Fruit fly (Drosophila melanogaster) whole organism, wandering third instar larva: ENCODE measurements around the gene GatA.

Experiments used
- Abd-B ChIP-seq: fragments of >200 bp; optimal IDR thresholded peaks from 2 replicates; lab custom pipeline; 2017; ENCODE audit warnings: missing biosample characterization, missing genetic modification characterization
- CG32264 ChIP-seq: fragments of 200-800 bp; sonication (Bioruptor generic); optimal IDR thresholded peaks from 2 replicates; lab custom pipeline; 2016; ENCODE audit warnings: missing biosample characterization, missing genetic modification characterization
- CG9705 ChIP-seq: fragments of 200-800 bp; sonication (Bioruptor generic); optimal IDR thresholded peaks from 2 replicates; lab custom pipeline; 2018; ENCODE audit warnings: missing biosample characterization, mild to moderate bottlenecking, missing genetic modification characterization
- CrebA ChIP-seq: fragments of 200-800 bp; sonication (Bioruptor generic); optimal IDR thresholded peaks from 2 replicates; lab custom pipeline; 2016; ENCODE audit warnings: missing biosample characterization, mild to moderate bottlenecking, missing genetic modification characterization, borderline replicate concordance
- Dfd ChIP-seq: fragments of >200 bp; optimal IDR thresholded peaks from 2 replicates; lab custom pipeline; 2017; ENCODE audit warnings: missing biosample characterization, missing genetic modification characterization
- Dif ChIP-seq: fragments of 200-275, 200-300 bp; sonication (Bioruptor generic); optimal IDR thresholded peaks from 2 replicates; lab custom pipeline; 2018; ENCODE audit warnings: missing biosample characterization, missing genetic modification characterization; ENCODE audit not compliant: partially characterized antibody
- GATAd ChIP-seq: sonication (Bioruptor generic); optimal IDR thresholded peaks from 2 replicates; lab custom pipeline; 2016; ENCODE audit warnings: missing biosample characterization, missing genetic modification characterization
- HLH106 ChIP-seq: fragments of 200-800 bp; optimal IDR thresholded peaks from 3 replicates; lab custom pipeline; 2019; ENCODE audit warnings: missing biosample characterization, mild to moderate bottlenecking, missing genetic modification characterization, moderate library complexity
- Hnf4 ChIP-seq: fragments of 200-800 bp; sonication (Bioruptor generic); optimal IDR thresholded peaks from 2 replicates; lab custom pipeline; 2016; ENCODE audit warnings: missing biosample characterization, mild to moderate bottlenecking, missing genetic modification characterization
- Hr83 ChIP-seq: fragments of 200-300 bp; sonication (Bioruptor generic); optimal IDR thresholded peaks from 2 replicates; lab custom pipeline; 2016; ENCODE audit warnings: missing biosample characterization, mild to moderate bottlenecking, missing genetic modification characterization, moderate library complexity; ENCODE audit not compliant: poor library complexity, severe bottlenecking
- Jra ChIP-seq: sonication (Bioruptor generic); optimal IDR thresholded peaks from 2 replicates; lab custom pipeline; 2016; ENCODE audit warnings: missing biosample characterization, missing genetic modification characterization
- Mio ChIP-seq: sonication (Bioruptor generic); optimal IDR thresholded peaks from 2 replicates; lab custom pipeline; 2016; ENCODE audit warnings: missing biosample characterization, missing genetic modification characterization
- Myc ChIP-seq: fragments of >200 bp; optimal IDR thresholded peaks from 2 replicates; lab custom pipeline; 2017
- N ChIP-seq: fragments of >200 bp; optimal IDR thresholded peaks from 2 replicates; lab custom pipeline; 2018; ENCODE audit warnings: missing biosample characterization, missing external identifiers, missing genetic modification characterization
- OdsH ChIP-seq: fragments of 200-800 bp; sonication (Bioruptor generic); optimal IDR thresholded peaks from 2 replicates; lab custom pipeline; 2016; ENCODE audit warnings: missing biosample characterization, mild to moderate bottlenecking, missing genetic modification characterization
- Rel ChIP-seq, 2 experiments: fragments of 200-800 bp; sonication (Bioruptor generic) in 1 of 2; optimal IDR thresholded peaks; 2 replicates in 1 of 2; 3 replicates in 1 of 2; lab custom pipeline; 2016 to 2019; ENCODE audit warnings: mild to moderate bottlenecking in 2 of 2, missing biosample characterization in 2 of 2, missing genetic modification characterization in 2 of 2, moderate library complexity in 1 of 2
- Vsx2 ChIP-seq: fragments of 200-300, 225-300 bp; sonication (Bioruptor generic); optimal IDR thresholded peaks from 2 replicates; lab custom pipeline; 2018; ENCODE audit warnings: missing biosample characterization, missing genetic modification characterization; ENCODE audit not compliant: partially characterized antibody
- br ChIP-seq: fragments of 200-800 bp; sonication (Bioruptor generic); optimal IDR thresholded peaks from 2 replicates; lab custom pipeline; 2016; ENCODE audit warnings: missing biosample characterization, missing genetic modification characterization
- brk ChIP-seq: fragments of 200-800 bp; sonication (Bioruptor generic); optimal IDR thresholded peaks from 2 replicates; lab custom pipeline; 2016; ENCODE audit warnings: missing biosample characterization, mild to moderate bottlenecking, missing genetic modification characterization
- dmrt93B ChIP-seq: fragments of 200-800 bp; sonication (Bioruptor generic); optimal IDR thresholded peaks from 2 replicates; lab custom pipeline; 2018; ENCODE audit warnings: missing biosample characterization, mild to moderate bottlenecking, missing genetic modification characterization
- dsf ChIP-seq: sonication (Bioruptor generic); optimal IDR thresholded peaks from 2 replicates; lab custom pipeline; 2016; ENCODE audit warnings: missing biosample characterization, missing genetic modification characterization, borderline replicate concordance
- ey ChIP-seq: fragments of 200-800 bp; sonication (Bioruptor generic); optimal IDR thresholded peaks from 2 replicates; lab custom pipeline; 2016; ENCODE audit warnings: missing biosample characterization, missing genetic modification characterization
- fru ChIP-seq: fragments of 200-800 bp; sonication (Bioruptor generic); optimal IDR thresholded peaks from 3 replicates; lab custom pipeline; 2016; ENCODE audit warnings: missing biosample characterization, mild to moderate bottlenecking, missing genetic modification characterization
- h ChIP-seq: fragments of 200-800 bp; sonication (Bioruptor generic); optimal IDR thresholded peaks from 3 replicates; lab custom pipeline; 2016; ENCODE audit warnings: missing biosample characterization, mild to moderate bottlenecking, missing genetic modification characterization
- jim ChIP-seq: fragments of 175-275, 200-325 bp; sonication (Bioruptor generic); optimal IDR thresholded peaks from 2 replicates; lab custom pipeline; 2016; ENCODE audit warnings: missing biosample characterization, mild to moderate bottlenecking, missing genetic modification characterization
- lola ChIP-seq: fragments of >200 bp; optimal IDR thresholded peaks from 2 replicates; lab custom pipeline; 2017; ENCODE audit warnings: missing biosample characterization, missing genetic modification characterization
- psq ChIP-seq: fragments of 200-800 bp; sonication (Bioruptor generic); optimal IDR thresholded peaks from 3 replicates; lab custom pipeline; 2017; ENCODE audit warnings: missing biosample characterization, mild to moderate bottlenecking, missing genetic modification characterization, moderate library complexity
- rgr ChIP-seq: fragments of 200-800 bp; sonication (Bioruptor generic); optimal IDR thresholded peaks from 3 replicates; lab custom pipeline; 2016; ENCODE audit warnings: missing biosample characterization, mild to moderate bottlenecking, missing genetic modification characterization
- sage ChIP-seq: fragments of 200-800 bp; sonication (Bioruptor generic); optimal IDR thresholded peaks from 2 replicates; lab custom pipeline; 2016; ENCODE audit warnings: missing biosample characterization, mild to moderate bottlenecking, missing genetic modification characterization
- sv ChIP-seq: fragments of 200-800 bp; sonication (Bioruptor generic); optimal IDR thresholded peaks from 3 replicates; lab custom pipeline; 2016; ENCODE audit warnings: missing biosample characterization, missing genetic modification characterization
- usp ChIP-seq: fragments of >200 bp; optimal IDR thresholded peaks from 2 replicates; lab custom pipeline; 2017; ENCODE audit warnings: missing biosample characterization, missing genetic modification characterization

Gene GatA

DNA sequence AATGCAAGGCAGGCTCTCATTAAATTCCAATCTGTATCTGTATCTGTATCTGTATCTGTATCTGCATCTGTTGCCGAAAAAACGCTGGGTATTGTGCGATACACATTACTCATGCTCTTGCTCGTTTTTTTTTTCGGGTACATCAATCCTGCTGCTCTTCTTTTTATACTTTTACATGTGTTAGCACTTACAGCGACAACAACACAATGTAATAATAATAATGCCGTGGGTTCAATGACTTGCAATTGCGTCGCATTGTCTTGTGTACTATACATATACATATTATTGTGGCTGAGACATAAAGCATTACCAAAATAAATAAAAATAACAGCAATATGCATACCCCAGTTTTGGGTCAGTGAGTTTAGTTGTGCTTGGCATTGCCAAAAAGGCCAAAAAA, 26.2 kb upstream of the GatA start:
- TF ChIP-seq Myc: no peak
- TF ChIP-seq Hr83 (GFP tag; lab: Kevin White, UChicago): no peak
- no peak for TF ChIP-seq h (GFP tag; lab: Kevin White, UChicago)
- TF ChIP-seq Mio: no peak
- no peak for TF ChIP-seq rgr
- no peak for TF ChIP-seq jim
- no peak for TF ChIP-seq Jra (GFP tag; lab: Kevin White, UChicago)
- TF ChIP-seq Dfd (GFP tag; lab: Kevin White, UChicago): no peak
- no peak for TF ChIP-seq fru
- TF ChIP-seq Rel (GFP tag; optimal IDR thresholded peaks at IDR 0.05; lab: Kevin White, UChicago): no peak
- TF ChIP-seq Rel (tag; optimal IDR thresholded peaks at IDR 0.05; lab: Kevin White, UChicago): no peak
- TF ChIP-seq N (GFP tag; lab: Kevin White, UChicago): no peak
- TF ChIP-seq CG9705 (GFP tag; lab: Kevin White, UChicago): no peak
- no peak for TF ChIP-seq brk
- no peak for TF ChIP-seq Dif (GFP tag; lab: Kevin White, UChicago)
- no peak for TF ChIP-seq Hnf4 (GFP tag; lab: Kevin White, UChicago)
- no peak for TF ChIP-seq dmrt93B (GFP tag; lab: Kevin White, UChicago)
- no peak for TF ChIP-seq CG32264 (GFP tag; lab: Kevin White, UChicago)
- TF ChIP-seq, all 38 proteins: peak for 0

DNA sequence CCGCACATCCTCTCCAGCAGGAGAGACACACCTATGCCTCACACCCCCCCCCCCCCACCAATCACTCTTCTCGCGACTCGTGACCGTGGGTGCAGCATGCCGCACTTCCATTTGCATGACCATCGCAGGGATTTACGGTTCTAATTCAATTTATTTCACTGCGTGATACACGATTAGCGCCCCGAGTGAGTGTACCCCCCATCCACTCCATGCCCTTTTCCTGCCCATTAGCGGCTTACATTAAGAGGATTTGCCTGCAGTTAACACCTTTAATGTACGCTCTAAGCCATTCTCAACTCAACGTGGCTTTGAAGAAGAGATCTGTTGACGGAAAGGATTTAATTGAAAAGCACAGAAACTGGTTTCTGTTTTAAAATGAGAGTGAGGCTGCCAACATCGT, 23.8 kb upstream of the GatA start:
- TF ChIP-seq dsf (GFP tag; lab: Kevin White, UChicago) (no peak), Mio (no peak), usp (GFP tag; lab: Kevin White, UChicago) (no peak), CG9705 (GFP tag; lab: Kevin White, UChicago) (no peak), HLH106 (tag; lab: Kevin White, UChicago) (no peak), Dfd (GFP tag; lab: Kevin White, UChicago) (no peak), rgr (no peak), sage (GFP tag; lab: Kevin White, UChicago) (no peak), Vsx2 (GFP tag; lab: Kevin White, UChicago) (no peak), N (GFP tag; lab: Kevin White, UChicago) (no peak), Dif (GFP tag; lab: Kevin White, UChicago) (no peak), Hr83 (GFP tag; lab: Kevin White, UChicago) (no peak), lola (no peak), h (GFP tag; lab: Kevin White, UChicago) (no peak), psq (GFP tag; lab: Kevin White, UChicago) (no peak), fru (no peak), Hnf4 (GFP tag; lab: Kevin White, UChicago) (no peak)

DNA sequence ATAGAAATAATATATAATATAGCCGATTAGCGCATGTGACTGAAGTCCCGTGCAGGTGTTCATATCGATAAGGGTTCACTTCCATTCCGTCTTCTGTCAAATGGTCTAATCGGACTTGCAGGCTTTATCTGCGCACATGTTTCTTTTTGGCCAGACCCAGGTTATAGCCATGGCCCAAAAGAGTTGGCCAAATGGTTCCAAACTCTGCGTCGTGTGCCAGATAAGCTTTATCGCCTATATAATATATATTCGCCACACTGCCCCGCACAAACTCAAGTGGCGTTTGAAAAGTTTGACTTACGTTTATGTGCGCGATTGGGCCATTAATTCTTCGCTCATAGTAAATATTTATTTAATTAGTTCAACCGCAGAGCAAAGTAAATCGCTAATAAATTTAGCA, 22.6 kb upstream of the GatA start:
- no peak for TF ChIP-seq Hnf4 (GFP tag; lab: Kevin White, UChicago)
- TF ChIP-seq sv: no peak
- no peak for TF ChIP-seq Vsx2 (GFP tag; lab: Kevin White, UChicago)
- no peak for TF ChIP-seq CrebA (GFP tag; lab: Kevin White, UChicago)
- TF ChIP-seq rgr: no peak
- TF ChIP-seq OdsH: no peak
- no peak for TF ChIP-seq Rel (GFP tag; optimal IDR thresholded peaks at IDR 0.05; lab: Kevin White, UChicago)
- TF ChIP-seq Rel (tag; optimal IDR thresholded peaks at IDR 0.05; lab: Kevin White, UChicago): no peak
- TF ChIP-seq Dif (GFP tag; lab: Kevin White, UChicago): peak; percentile 5
- TF ChIP-seq psq (GFP tag; lab: Kevin White, UChicago): no peak
- TF ChIP-seq sage (GFP tag; lab: Kevin White, UChicago): no peak
- TF ChIP-seq ey (GFP tag; lab: Kevin White, UChicago): no peak
- TF ChIP-seq h (GFP tag; lab: Kevin White, UChicago): peak; percentile 74
- TF ChIP-seq Dfd (GFP tag; lab: Kevin White, UChicago): no peak
- no peak for TF ChIP-seq br (GFP tag; lab: Kevin White, UChicago)
- TF ChIP-seq GATAd (GFP tag; lab: Kevin White, UChicago): no peak
- TF ChIP-seq Myc: no peak

DNA sequence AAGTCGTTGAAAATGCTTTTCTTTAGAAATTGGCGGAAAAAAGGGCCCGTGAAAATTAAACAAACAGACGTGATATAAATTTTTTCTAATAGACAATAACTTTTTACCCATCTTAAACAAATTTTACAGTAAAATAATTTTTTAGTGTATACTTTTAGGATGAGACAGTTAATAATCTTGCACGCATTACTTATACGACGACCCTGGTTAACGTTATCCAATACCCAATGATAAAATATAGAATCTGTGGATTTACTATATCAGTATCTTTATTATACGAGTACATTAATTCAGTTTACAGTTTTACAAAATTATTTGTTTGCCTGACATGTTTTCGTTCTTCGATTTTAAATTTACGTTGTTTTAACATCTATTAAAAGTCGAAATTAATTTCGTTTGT, 16.0 kb upstream of the GatA start:
- no peak for TF ChIP-seq OdsH
- no peak for TF ChIP-seq Dfd (GFP tag; lab: Kevin White, UChicago)
- TF ChIP-seq jim: no peak
- no peak for TF ChIP-seq sv
- TF ChIP-seq sage (GFP tag; lab: Kevin White, UChicago): no peak
- TF ChIP-seq CG9705 (GFP tag; lab: Kevin White, UChicago): no peak
- no peak for TF ChIP-seq dmrt93B (GFP tag; lab: Kevin White, UChicago)
- no peak for TF ChIP-seq CG32264 (GFP tag; lab: Kevin White, UChicago)
- TF ChIP-seq Abd-B (GFP tag; lab: Kevin White, UChicago): no peak
- TF ChIP-seq HLH106 (tag; lab: Kevin White, UChicago): no peak
- no peak for TF ChIP-seq psq (GFP tag; lab: Kevin White, UChicago)
- no peak for TF ChIP-seq GATAd (GFP tag; lab: Kevin White, UChicago)
- TF ChIP-seq lola: no peak
- no peak for TF ChIP-seq Dif (GFP tag; lab: Kevin White, UChicago)
- no peak for TF ChIP-seq Jra (GFP tag; lab: Kevin White, UChicago)
- no peak for TF ChIP-seq fru
- no peak for TF ChIP-seq usp (GFP tag; lab: Kevin White, UChicago)
